Worm (Caenorhabditis elegans) whole organism, young adult: Measurements from ENCODE around the gene T22D1.3.

ENCODE experiments used
- C06A6.2 ChIP-seq: fragments of 200-800 bp; sonication (Bioruptor generic); conservative IDR thresholded peaks from 2 replicates; pipeline ENCODE4 v1.3.6; 2022; ENCODE audit warnings: missing genetic modification characterization, missing compliant biosample characterization
- C17E4.6 ChIP-seq: fragments of 200-800 bp; sonication (Bioruptor generic); IDR thresholded peaks from 2 replicates; pipeline ENCODE4 v1.3.6; 2022; ENCODE audit warnings: missing genetic modification reagents, missing genetic modification characterization, missing compliant biosample characterization
- D2030.7 ChIP-seq: fragments of 200-800 bp; sonication (Bioruptor generic); IDR thresholded peaks from 2 replicates; pipeline ENCODE4 v1.3.6; 2022; ENCODE audit warnings: missing genetic modification reagents, missing genetic modification characterization, missing compliant biosample characterization
- F23B12.7 ChIP-seq: sonication (generic microtip); optimal IDR thresholded peaks from 2 replicates; lab custom pipeline; 2017; ENCODE audit warnings: missing genetic modification characterization, mild to moderate bottlenecking, missing compliant biosample characterization, antibody characterized with exemption, moderate library complexity; ENCODE audit not compliant: insufficient read depth
- F49E8.2 ChIP-seq: sonication (generic microtip); optimal IDR thresholded peaks from 3 replicates; lab custom pipeline; 2017; ENCODE audit warnings: missing genetic modification characterization, mild to moderate bottlenecking, missing compliant biosample characterization, antibody characterized with exemption, moderate library complexity; ENCODE audit not compliant: insufficient read depth
- F52B5.7 ChIP-seq: sonication (generic microtip); optimal IDR thresholded peaks from 2 replicates; lab custom pipeline; 2016; ENCODE audit warnings: mild to moderate bottlenecking, missing genetic modification characterization, missing compliant biosample characterization
- F55B11.4 ChIP-seq: sonication (generic microtip); optimal IDR thresholded peaks from 2 replicates; lab custom pipeline; 2016; ENCODE audit warnings: missing compliant biosample characterization, missing genetic modification characterization, borderline replicate concordance; ENCODE audit not compliant: insufficient read depth
- F57A8.1 ChIP-seq: fragments of 200-800 bp; sonication (Bioruptor generic); optimal IDR thresholded peaks from 2 replicates; lab custom pipeline; 2018; ENCODE audit warnings: mild to moderate bottlenecking, missing genetic modification characterization, moderate library complexity, missing compliant biosample characterization
- K11D2.4 ChIP-seq: fragments of 200-800 bp; sonication (Bioruptor generic); IDR thresholded peaks from 2 replicates; pipeline ENCODE4 v1.3.6; 2022; ENCODE audit warnings: missing genetic modification reagents, missing genetic modification characterization, missing compliant biosample characterization
- T26A5.8 ChIP-seq: sonication (generic microtip); optimal IDR thresholded peaks from 2 replicates; lab custom pipeline; 2016; ENCODE audit warnings: missing genetic modification characterization, missing compliant biosample characterization
- Y53F4B.3 ChIP-seq: fragments of 200-800 bp; sonication (Bioruptor generic); IDR thresholded peaks from 2 replicates; pipeline ENCODE4 v1.3.6; 2022; ENCODE audit warnings: missing genetic modification reagents, missing genetic modification characterization, missing compliant biosample characterization
- ZK185.1 ChIP-seq: sonication (generic microtip); optimal IDR thresholded peaks from 2 replicates; lab custom pipeline; 2016; ENCODE audit warnings: mild to moderate bottlenecking, missing genetic modification characterization, missing compliant biosample characterization; ENCODE audit not compliant: poor library complexity, severe bottlenecking
- atf-7 ChIP-seq: sonication (generic microtip); optimal IDR thresholded peaks from 2 replicates; lab custom pipeline; 2017; ENCODE audit warnings: mild to moderate bottlenecking, missing genetic modification characterization, missing compliant biosample characterization
- bed-2 ChIP-seq: fragments of 200-800 bp; sonication (Bioruptor generic); IDR thresholded peaks from 2 replicates; pipeline ENCODE4 v1.3.6; 2022; ENCODE audit warnings: missing genetic modification reagents, missing genetic modification characterization, missing compliant biosample characterization
- ccch-3 ChIP-seq: fragments of 200-800 bp; sonication (Bioruptor generic); optimal IDR thresholded peaks from 2 replicates; lab custom pipeline; 2018; ENCODE audit warnings: mild to moderate bottlenecking, missing genetic modification characterization, missing compliant biosample characterization
- ceh-91 ChIP-seq: fragments of 200-800 bp; sonication (Bioruptor generic); IDR thresholded peaks from 2 replicates; pipeline ENCODE4 v1.3.6; 2022; ENCODE audit warnings: missing genetic modification reagents, missing genetic modification characterization, missing compliant biosample characterization
- dox-1 ChIP-seq: fragments of 200-800 bp; sonication (Bioruptor generic); IDR thresholded peaks from 2 replicates; pipeline ENCODE4 v1.3.6; 2022; ENCODE audit warnings: missing genetic modification reagents, missing genetic modification characterization, missing compliant biosample characterization
- efl-1 ChIP-seq: fragments of 150-350 bp; optimal IDR thresholded peaks from 2 replicates; lab custom pipeline; 2014; ENCODE audit warnings: missing biosample characterization, missing genetic modification reagents, missing genetic modification characterization
- ekl-4 ChIP-seq: fragments of 200-800 bp; sonication (Bioruptor generic); IDR thresholded peaks from 2 replicates; pipeline ENCODE4 v1.3.6; 2022; ENCODE audit warnings: missing genetic modification reagents, missing genetic modification characterization, missing compliant biosample characterization
- him-1 ChIP-seq: sonication (generic microtip); optimal IDR thresholded peaks from 2 replicates; lab custom pipeline; 2016; ENCODE audit warnings: missing genotype, missing genetic modification reagents, missing genetic modification characterization, missing compliant biosample characterization
- hmg-20 ChIP-seq: fragments of 200-800 bp; sonication (Bioruptor generic); IDR thresholded peaks from 2 replicates; pipeline ENCODE4 v1.3.6; 2022; ENCODE audit warnings: missing genetic modification reagents, missing genetic modification characterization, missing compliant biosample characterization
- hrde-1 ChIP-seq: sonication (generic microtip); optimal IDR thresholded peaks from 2 replicates; lab custom pipeline; 2016; ENCODE audit warnings: missing genetic modification characterization, mild to moderate bottlenecking, missing compliant biosample characterization, moderate library complexity, missing genotype, missing genetic modification reagents, borderline replicate concordance
- lag-1 ChIP-seq: fragments of 200-800 bp; sonication (Bioruptor generic); IDR thresholded peaks from 2 replicates; pipeline ENCODE4 v1.3.6; 2022; ENCODE audit warnings: missing genetic modification reagents, missing genetic modification characterization, missing compliant biosample characterization
- let-607 ChIP-seq, 2 experiments: fragments of 200-800 bp in 1 of 2; sonication (Bioruptor generic) in 1 of 2; sonication (generic microtip) in 1 of 2; optimal IDR thresholded peaks; 2 replicates each; lab custom pipeline; 2016 to 2018; ENCODE audit warnings: mild to moderate bottlenecking in 2 of 2, missing compliant biosample characterization in 2 of 2, missing genetic modification characterization in 2 of 2, moderate library complexity in 2 of 2, missing genotype in 1 of 2
- lin-54 ChIP-seq: fragments of 200-800 bp; sonication (Bioruptor generic); optimal IDR thresholded peaks from 2 replicates; lab custom pipeline; 2018; ENCODE audit warnings: mild to moderate bottlenecking, missing genetic modification characterization, missing compliant biosample characterization
- lsl-1 ChIP-seq: fragments of 200-800 bp; sonication (Bioruptor generic); optimal IDR thresholded peaks from 2 replicates; lab custom pipeline; 2018; ENCODE audit warnings: mild to moderate bottlenecking, missing genetic modification characterization, moderate library complexity, missing compliant biosample characterization
- madf-3 ChIP-seq: fragments of 200-800 bp; sonication (Bioruptor generic); IDR thresholded peaks from 2 replicates; pipeline ENCODE4 v1.3.6; 2022; ENCODE audit warnings: missing genetic modification reagents, missing genetic modification characterization, missing compliant biosample characterization
- madf-8 ChIP-seq: fragments of 200-800 bp; sonication (Bioruptor generic); conservative IDR thresholded peaks from 2 replicates; pipeline ENCODE4 v1.3.6; 2022; ENCODE audit warnings: missing genetic modification reagents, missing genetic modification characterization, missing compliant biosample characterization
- mel-28 ChIP-seq: sonication (generic microtip); optimal IDR thresholded peaks from 2 replicates; lab custom pipeline; 2016; ENCODE audit warnings: borderline replicate concordance, mild to moderate bottlenecking, missing genetic modification characterization, missing compliant biosample characterization
- nhr-80 ChIP-seq: sonication (generic microtip); optimal IDR thresholded peaks from 2 replicates; lab custom pipeline; 2016; ENCODE audit warnings: missing genetic modification characterization, missing compliant biosample characterization
- pbrm-1 ChIP-seq: fragments of 200-800 bp; sonication (Bioruptor generic); IDR thresholded peaks from 2 replicates; pipeline ENCODE4 v1.3.6; 2022; ENCODE audit warnings: missing genetic modification reagents, missing genetic modification characterization, missing compliant biosample characterization
- pha-4 ChIP-seq: fragments of 150-350 bp; sonication (generic microtip); optimal IDR thresholded peaks from 2 replicates; lab custom pipeline; 2014; ENCODE audit warnings: missing biosample characterization, missing genetic modification reagents, missing genetic modification characterization
- rcor-1 ChIP-seq: fragments of 200-800 bp; sonication (Bioruptor generic); IDR thresholded peaks from 2 replicates; pipeline ENCODE4 v1.3.6; 2022; ENCODE audit warnings: missing genetic modification reagents, missing genetic modification characterization, missing compliant biosample characterization
- snpc-1.1 ChIP-seq: sonication (generic microtip); optimal IDR thresholded peaks from 2 replicates; lab custom pipeline; 2017; ENCODE audit warnings: missing genetic modification characterization, mild to moderate bottlenecking, missing compliant biosample characterization, antibody characterized with exemption, moderate library complexity, missing genotype, missing genetic modification reagents; ENCODE audit not compliant: insufficient read depth
- snpc-1.3 ChIP-seq: sonication (generic microtip); optimal IDR thresholded peaks from 2 replicates; lab custom pipeline; 2017; ENCODE audit warnings: missing genetic modification characterization, mild to moderate bottlenecking, missing compliant biosample characterization, antibody characterized with exemption, moderate library complexity, missing genotype, missing genetic modification reagents; ENCODE audit not compliant: insufficient read depth
- snpc-4 ChIP-seq, 5 experiments: fragments of 150-350 bp in 1 of 5; sonication (generic microtip) in 4 of 5; optimal IDR thresholded peaks; 2 replicates each; lab custom pipeline; 2014 to 2018; ENCODE audit warnings: missing genetic modification characterization in 5 of 5, missing biosample characterization in 3 of 5, antibody characterized with exemption in 2 of 5, mild to moderate bottlenecking in 2 of 5, missing compliant biosample characterization in 2 of 5, missing genotype in 2 of 5, moderate library complexity in 2 of 5, missing genetic modification reagents in 1 of 5
- sptf-2 ChIP-seq: fragments of 200-800 bp; sonication (Bioruptor generic); optimal IDR thresholded peaks from 2 replicates; lab custom pipeline; 2018; ENCODE audit warnings: mild to moderate bottlenecking, missing genetic modification characterization, missing compliant biosample characterization
- tbp1 ChIP-seq: fragments of 200-800 bp; sonication (Bioruptor generic); optimal IDR thresholded peaks from 2 replicates; lab custom pipeline; 2018; ENCODE audit warnings: mild to moderate bottlenecking, missing genetic modification characterization, missing compliant biosample characterization
- tlf-1 ChIP-seq: fragments of 200-800 bp; sonication (Bioruptor generic); optimal IDR thresholded peaks from 2 replicates; lab custom pipeline; 2018; ENCODE audit warnings: mild to moderate bottlenecking, missing genetic modification characterization, missing compliant biosample characterization
- unc-62 ChIP-seq: fragments of 150-350 bp; optimal IDR thresholded peaks from 2 replicates; lab custom pipeline; 2014; ENCODE audit warnings: missing biosample characterization, missing genetic modification reagents, missing genetic modification characterization
- zfh-2 ChIP-seq: fragments of 200-800 bp; sonication (Bioruptor generic); conservative IDR thresholded peaks from 2 replicates; pipeline ENCODE4 v1.3.6; 2022; ENCODE audit warnings: missing genetic modification reagents, missing genetic modification characterization, missing compliant biosample characterization
- zim-3 ChIP-seq: sonication (generic microtip); optimal IDR thresholded peaks from 2 replicates; lab custom pipeline; 2017; ENCODE audit warnings: mild to moderate bottlenecking, missing genetic modification characterization, moderate library complexity, missing compliant biosample characterization
- ztf-18 ChIP-seq: sonication (generic microtip); optimal IDR thresholded peaks from 2 replicates; lab custom pipeline; 2016; ENCODE audit warnings: missing genotype, mild to moderate bottlenecking, missing genetic modification characterization, missing compliant biosample characterization
- ztf-26 ChIP-seq: sonication (generic microtip); optimal IDR thresholded peaks from 2 replicates; lab custom pipeline; 2017; ENCODE audit warnings: missing genetic modification characterization, missing compliant biosample characterization

Gene T22D1.3

DNA sequence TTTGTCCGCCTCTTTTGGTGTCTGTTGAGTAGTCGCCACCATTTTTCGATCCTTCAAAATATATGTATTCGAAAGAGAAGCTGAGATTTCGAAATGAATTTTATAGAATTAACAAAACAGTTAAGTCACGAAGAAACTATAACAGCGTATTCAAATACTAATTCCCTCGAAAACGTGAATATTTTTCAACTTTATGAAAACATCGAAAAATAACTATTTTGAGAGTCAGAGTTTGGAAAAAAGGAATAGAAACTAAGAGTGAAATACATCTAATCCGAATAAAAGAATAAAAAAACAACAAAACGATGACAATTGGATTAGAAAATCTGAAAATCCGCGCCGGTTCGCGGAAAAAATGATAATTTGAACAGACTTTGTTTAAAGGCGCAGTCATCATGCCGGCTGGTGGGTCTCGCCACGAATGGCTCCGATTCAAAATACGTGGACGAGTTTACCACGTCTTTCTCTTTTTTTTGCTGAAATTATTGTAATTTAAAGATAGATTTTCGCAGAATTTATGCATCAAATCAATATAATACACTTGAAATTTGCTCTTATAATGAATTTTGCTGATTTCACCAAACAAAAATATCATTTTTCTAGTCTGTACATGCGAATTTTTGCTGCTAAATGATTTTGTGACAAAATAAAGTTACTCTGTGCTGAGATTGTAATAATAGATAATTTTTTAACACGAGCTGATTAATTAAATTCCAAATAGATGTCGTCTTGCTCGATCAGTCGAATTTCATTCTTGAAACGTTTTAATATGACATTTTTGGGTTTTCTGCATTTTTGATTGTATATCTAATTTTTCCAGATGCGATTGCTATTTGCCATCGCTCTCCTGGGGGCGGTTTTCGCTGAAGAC, 3.2 kb upstream of the T22D1.3 start, which contains the start of the genes rpn-1 and ribo-1:
rpn-1 (minus strand) TSS at position 51 of the 871 bp plus-strand sequence.
ribo-1 (plus strand) TSS at position 821 of the 871 bp plus-strand sequence.
- TF ChIP-seq snpc-1.3 (tag; lab: Kevin White, UChicago) (no peak), rcor-1 (no peak), ZK185.1 (tag; lab: Kevin White, UChicago) (no peak), hrde-1 (tag; lab: Kevin White, UChicago) (no peak), tlf-1 (no peak), ceh-91 (GFP tag; lab: Robert Waterston, UW) (0 out of 2 replicates have a peak, but pooled peaks have one; percentile 32), dox-1 (peak; percentile 56; the same call in 1 of the 2 replicates), ccch-3 (GFP tag; lab: Kevin White, UChicago) (no peak), pbrm-1 (GFP tag; lab: Robert Waterston, UW) (no peak), lsl-1 (peak; percentile 59), zim-3 (tag; lab: Kevin White, UChicago) (no peak), hmg-20 (GFP tag; lab: Robert Waterston, UW) (no peak), T26A5.8 (tag; lab: Kevin White, UChicago) (no peak), snpc-4 (GFP tag; optimal IDR thresholded peaks at IDR 0.05; lab: Kevin White, UChicago) (no peak), snpc-4 (tag; optimal IDR thresholded peaks at IDR 0.05; lab: Kevin White, UChicago) (peak in 3 of 4 experiments; percentile 42 to 64 (median 63)), F55B11.4 (no peak), madf-8 (peak; percentile 44; the same call in 1 of the 2 replicates), Y53F4B.3 (GFP tag; lab: Robert Waterston, UW) (no peak), C06A6.2 (GFP tag; lab: Robert Waterston, UW) (no peak), snpc-1.1 (tag; lab: Kevin White, UChicago) (no peak), ztf-18 (tag; lab: Kevin White, UChicago) (peak; percentile 3), D2030.7 (GFP tag; lab: Robert Waterston, UW) (peak; percentile 29; the same call in 1 of the 2 replicates), atf-7 (tag; lab: Kevin White, UChicago) (no peak), unc-62 (GFP tag; lab: Kevin White, UChicago) (no peak), bed-2 (GFP tag; lab: Robert Waterston, UW) (no peak), lag-1 (GFP tag; lab: Robert Waterston, UW) (no peak), ekl-4 (GFP tag; lab: Robert Waterston, UW) (no peak), him-1 (tag; lab: Kevin White, UChicago) (no peak), zfh-2 (GFP tag; lab: Robert Waterston, UW) (no peak), K11D2.4 (no peak), tbp1 (GFP tag; lab: Kevin White, UChicago) (peak; percentile 5), ztf-26 (tag; lab: Kevin White, UChicago) (no peak), let-607 (tag; optimal IDR thresholded peaks at IDR 0.05; lab: Kevin White, UChicago) (peak; percentile 74 to 82), madf-3 (GFP tag; lab: Robert Waterston, UW) (no peak), efl-1 (GFP tag; lab: Kevin White, UChicago) (peak; percentile 74), nhr-80 (tag; lab: Kevin White, UChicago) (peak; percentile 1), C17E4.6 (GFP tag; lab: Robert Waterston, UW) (no peak), mel-28 (tag; lab: Kevin White, UChicago) (no peak), F49E8.2 (tag; lab: Kevin White, UChicago) (peak; percentile 40), sptf-2 (no peak), F57A8.1 (GFP tag; lab: Kevin White, UChicago) (no peak), lin-54 (GFP tag; lab: Kevin White, UChicago) (peak; percentile 42), F23B12.7 (tag; lab: Kevin White, UChicago) (peak; percentile 28), F52B5.7 (tag; lab: Kevin White, UChicago) (no peak), pha-4 (tag; lab: Kevin White, UChicago) (no peak)
